Worm (Caenorhabditis elegans) whole organism, late embryonic: ENCODE data around the gene F23F1.4.
A peak's percentile ranks its signal among the peaks of the same experiment; 100 is the strongest.

Experiments
- C08G9.2 ChIP-seq: sonication (generic microtip); optimal IDR thresholded peaks from 2 replicates; lab custom pipeline; 2016; ENCODE audit warnings: mild to moderate bottlenecking, missing genetic modification characterization, moderate library complexity, missing compliant biosample characterization
- F13H6.1 ChIP-seq: sonication (generic microtip); optimal IDR thresholded peaks from 2 replicates; lab custom pipeline; 2016; ENCODE audit warnings: missing genetic modification characterization, missing compliant biosample characterization
- K09A11.1 ChIP-seq: sonication (generic microtip); optimal IDR thresholded peaks from 2 replicates; lab custom pipeline; 2017; ENCODE audit warnings: antibody characterized with exemption, mild to moderate bottlenecking, missing genetic modification characterization, missing compliant biosample characterization; ENCODE audit not compliant: insufficient read depth
- T23F11.4 ChIP-seq: fragments of 200-800 bp; sonication (Bioruptor generic); optimal IDR thresholded peaks from 2 replicates; lab custom pipeline; 2018; ENCODE audit warnings: mild to moderate bottlenecking, missing genetic modification characterization, missing compliant biosample characterization
- Y22D7AL.16 ChIP-seq: sonication (generic microtip); optimal IDR thresholded peaks from 2 replicates; lab custom pipeline; 2016; ENCODE audit warnings: missing genetic modification characterization, missing compliant biosample characterization
- ceh-14 ChIP-seq: sonication (generic microtip); optimal IDR thresholded peaks from 2 replicates; lab custom pipeline; 2016; ENCODE audit warnings: missing genotype, missing genetic modification characterization, missing compliant biosample characterization
- ceh-18 ChIP-seq: sonication (generic microtip); optimal IDR thresholded peaks from 2 replicates; lab custom pipeline; 2016; ENCODE audit warnings: missing genetic modification characterization, missing compliant biosample characterization
- ceh-19 ChIP-seq: fragments of 200-800 bp; sonication (Bioruptor generic); optimal IDR thresholded peaks from 2 replicates; lab custom pipeline; 2018; ENCODE audit warnings: mild to moderate bottlenecking, missing genetic modification characterization, missing compliant biosample characterization
- ceh-2 ChIP-seq: sonication (generic microtip); optimal IDR thresholded peaks from 2 replicates; lab custom pipeline; 2016; ENCODE audit warnings: missing genotype, missing genetic modification characterization, missing compliant biosample characterization
- ceh-24 ChIP-seq: sonication (generic microtip); optimal IDR thresholded peaks from 2 replicates; lab custom pipeline; 2016; ENCODE audit warnings: mild to moderate bottlenecking, missing genetic modification characterization, missing compliant biosample characterization
- ceh-30 ChIP-seq: fragments of 150-350 bp; optimal IDR thresholded peaks from 2 replicates; lab custom pipeline; 2014; ENCODE audit warnings: missing biosample characterization, missing genetic modification characterization
- ceh-31 ChIP-seq: sonication (generic microtip); optimal IDR thresholded peaks from 2 replicates; lab custom pipeline; 2016; ENCODE audit warnings: missing genetic modification characterization, missing compliant biosample characterization
- ceh-34 ChIP-seq: sonication (generic microtip); optimal IDR thresholded peaks from 2 replicates; lab custom pipeline; 2016; ENCODE audit warnings: mild to moderate bottlenecking, missing genetic modification characterization, missing compliant biosample characterization
- ceh-45 ChIP-seq: fragments of 200-800 bp; sonication (Bioruptor generic); IDR thresholded peaks from 2 replicates; pipeline ENCODE4 v1.3.6; 2022; ENCODE audit warnings: missing genetic modification reagents, missing genetic modification characterization, missing compliant biosample characterization
- ceh-9 ChIP-seq: sonication (generic microtip); optimal IDR thresholded peaks from 2 replicates; lab custom pipeline; 2016; ENCODE audit warnings: mild to moderate bottlenecking, missing genetic modification characterization, inconsistent platforms, missing compliant biosample characterization
- dmd-4 ChIP-seq: sonication (generic microtip); optimal IDR thresholded peaks from 2 replicates; lab custom pipeline; 2016; ENCODE audit warnings: borderline replicate concordance, missing genetic modification characterization, missing compliant biosample characterization
- dve-1 ChIP-seq: sonication (generic microtip); optimal IDR thresholded peaks from 2 replicates; lab custom pipeline; 2017; ENCODE audit warnings: antibody characterized with exemption, mild to moderate bottlenecking, missing genetic modification characterization, missing compliant biosample characterization
- elt-2 ChIP-seq: sonication (generic microtip); optimal IDR thresholded peaks from 2 replicates; lab custom pipeline; 2016; ENCODE audit warnings: missing genetic modification reagents, missing genetic modification characterization, missing compliant biosample characterization
- elt-4 ChIP-seq: sonication (generic microtip); optimal IDR thresholded peaks from 2 replicates; lab custom pipeline; 2016; ENCODE audit warnings: missing genetic modification characterization, missing compliant biosample characterization
- ets-4 ChIP-seq: sonication (generic microtip); optimal IDR thresholded peaks from 2 replicates; lab custom pipeline; 2016; ENCODE audit warnings: missing genetic modification characterization, missing compliant biosample characterization
- eyg-1 ChIP-seq: sonication (generic microtip); optimal IDR thresholded peaks from 2 replicates; lab custom pipeline; 2016; ENCODE audit warnings: missing genotype, missing genetic modification characterization, missing compliant biosample characterization
- fax-1 ChIP-seq: sonication (generic microtip); optimal IDR thresholded peaks from 2 replicates; lab custom pipeline; 2016; ENCODE audit warnings: missing genotype, missing genetic modification characterization, missing compliant biosample characterization
- fkh-6 ChIP-seq: sonication (generic microtip); optimal IDR thresholded peaks from 2 replicates; lab custom pipeline; 2016; ENCODE audit warnings: missing genetic modification characterization, missing compliant biosample characterization
- gmeb-2 ChIP-seq: sonication (generic microtip); optimal IDR thresholded peaks from 2 replicates; lab custom pipeline; 2016; ENCODE audit warnings: missing genetic modification characterization, inconsistent platforms, missing compliant biosample characterization
- hlh-15 ChIP-seq: sonication (generic microtip); optimal IDR thresholded peaks from 2 replicates; lab custom pipeline; 2016; ENCODE audit warnings: missing genetic modification characterization, missing compliant biosample characterization
- hlh-30 ChIP-seq: sonication (generic microtip); optimal IDR thresholded peaks from 2 replicates; lab custom pipeline; 2017; ENCODE audit warnings: antibody characterized with exemption, missing genetic modification characterization, missing compliant biosample characterization; ENCODE audit not compliant: insufficient read depth
- hlh-8 ChIP-seq: sonication (generic microtip); optimal IDR thresholded peaks from 2 replicates; lab custom pipeline; 2016; ENCODE audit warnings: missing genotype, missing genetic modification characterization, missing compliant biosample characterization
- lim-6 ChIP-seq: sonication (generic microtip); optimal IDR thresholded peaks from 2 replicates; lab custom pipeline; 2016; ENCODE audit warnings: missing genetic modification characterization, missing compliant biosample characterization
- lin-11 ChIP-seq: fragments of 200-800 bp; sonication (Bioruptor generic); optimal IDR thresholded peaks from 2 replicates; lab custom pipeline; 2018; ENCODE audit warnings: mild to moderate bottlenecking, missing genetic modification characterization, missing compliant biosample characterization
- madf-2 ChIP-seq: sonication (generic microtip); optimal IDR thresholded peaks from 2 replicates; lab custom pipeline; 2017; ENCODE audit warnings: missing genetic modification characterization, missing compliant biosample characterization
- mec-3 ChIP-seq: sonication (generic microtip); optimal IDR thresholded peaks from 2 replicates; lab custom pipeline; 2016; ENCODE audit warnings: borderline replicate concordance, missing genetic modification characterization, missing compliant biosample characterization
- nfya-1 ChIP-seq: sonication (generic microtip); optimal IDR thresholded peaks from 2 replicates; lab custom pipeline; 2017; ENCODE audit warnings: missing genetic modification characterization, mild to moderate bottlenecking, missing compliant biosample characterization, antibody characterized with exemption, moderate library complexity
- npax-4 ChIP-seq: sonication (generic microtip); optimal IDR thresholded peaks from 2 replicates; lab custom pipeline; 2016; ENCODE audit warnings: missing genetic modification characterization, missing compliant biosample characterization
- pax-1 ChIP-seq: fragments of 150-350 bp; optimal IDR thresholded peaks from 2 replicates; lab custom pipeline; 2014; ENCODE audit warnings: missing biosample characterization, missing genetic modification characterization
- pha-2 ChIP-seq: sonication (generic microtip); optimal IDR thresholded peaks from 2 replicates; lab custom pipeline; 2017; ENCODE audit warnings: mild to moderate bottlenecking, missing genetic modification characterization, missing compliant biosample characterization
- pqm-1 ChIP-seq: sonication (generic microtip); optimal IDR thresholded peaks from 2 replicates; lab custom pipeline; 2016; ENCODE audit warnings: missing genetic modification characterization, missing compliant biosample characterization
- pros-1 ChIP-seq: fragments of 150-350 bp; optimal IDR thresholded peaks from 2 replicates; lab custom pipeline; 2014; ENCODE audit warnings: missing biosample characterization, missing genetic modification reagents, missing genetic modification characterization
- ref-2 ChIP-seq: sonication (generic microtip); optimal IDR thresholded peaks from 2 replicates; lab custom pipeline; 2016; ENCODE audit warnings: missing genetic modification characterization, missing compliant biosample characterization
- rnt-1 ChIP-seq: sonication (generic microtip); optimal IDR thresholded peaks from 2 replicates; lab custom pipeline; 2016; ENCODE audit warnings: missing genetic modification characterization, missing compliant biosample characterization
- sdc-2 ChIP-seq: sonication (generic microtip); optimal IDR thresholded peaks from 2 replicates; lab custom pipeline; 2016; ENCODE audit warnings: missing genotype, missing genetic modification characterization, missing compliant biosample characterization
- sox-2 ChIP-seq: fragments of 200-800 bp; sonication (Bioruptor generic); IDR thresholded peaks from 2 replicates; pipeline ENCODE4 v1.3.6; 2022; ENCODE audit warnings: missing genetic modification reagents, missing genetic modification characterization, missing compliant biosample characterization
- syd-9 ChIP-seq: sonication (generic microtip); optimal IDR thresholded peaks from 2 replicates; lab custom pipeline; 2016; ENCODE audit warnings: mild to moderate bottlenecking, missing genetic modification characterization, moderate library complexity, missing compliant biosample characterization
- tbx-2 ChIP-seq: sonication (generic microtip); optimal IDR thresholded peaks from 2 replicates; lab custom pipeline; 2016; ENCODE audit warnings: missing genetic modification characterization, missing compliant biosample characterization
- tbx-7 ChIP-seq: sonication (generic microtip); optimal IDR thresholded peaks from 2 replicates; lab custom pipeline; 2016; ENCODE audit warnings: missing genotype, missing genetic modification characterization, missing compliant biosample characterization
- ttx-3 ChIP-seq: sonication (generic microtip); optimal IDR thresholded peaks from 2 replicates; lab custom pipeline; 2016; ENCODE audit warnings: missing genetic modification reagents, missing genetic modification characterization, missing compliant biosample characterization
- unc-42 ChIP-seq: sonication (generic microtip); optimal IDR thresholded peaks from 2 replicates; lab custom pipeline; 2016; ENCODE audit warnings: missing genotype, missing genetic modification characterization, missing compliant biosample characterization
- unc-55 ChIP-seq: sonication (generic microtip); optimal IDR thresholded peaks from 2 replicates; lab custom pipeline; 2017; ENCODE audit warnings: missing biosample characterization, missing genetic modification reagents, missing genetic modification characterization
- unc-86 ChIP-seq: sonication (generic microtip); optimal IDR thresholded peaks from 2 replicates; lab custom pipeline; 2016; ENCODE audit warnings: missing genetic modification characterization, missing compliant biosample characterization

F23F1.4 gene

ce11 chrII:68757-69156, 40.5 kb upstream of the F23F1.4 start:
- TF ChIP-seq pha-2 (tag; lab: Kevin White, UChicago) (no peak), ets-4 (no peak), ceh-30 (tag; lab: Kevin White, UChicago) (no peak), C08G9.2 (tag; lab: Kevin White, UChicago) (no peak), sox-2 (GFP tag; lab: Robert Waterston, UW) (no peak)

- TF ChIP-seq ttx-3 (tag; lab: Kevin White, UChicago): no peak
- no peak for TF ChIP-seq fkh-6 (tag; lab: Kevin White, UChicago)
- no peak for TF ChIP-seq lin-11 (tag; lab: Kevin White, UChicago)
- no peak for TF ChIP-seq dve-1 (tag; lab: Kevin White, UChicago)
- TF ChIP-seq T23F11.4 (GFP tag; lab: Kevin White, UChicago): no peak
- no peak for TF ChIP-seq unc-42
- no peak for TF ChIP-seq F13H6.1 (tag; lab: Kevin White, UChicago)
- no peak for TF ChIP-seq ceh-45 (GFP tag; lab: Robert Waterston, UW)
- TF ChIP-seq hlh-8 (tag; lab: Kevin White, UChicago): no peak
- TF ChIP-seq ceh-19 (GFP tag; lab: Kevin White, UChicago): no peak
- no peak for TF ChIP-seq pqm-1 (tag; lab: Kevin White, UChicago)
- TF ChIP-seq sox-2 (GFP tag; lab: Robert Waterston, UW): no peak
These were observed 39.4 kb upstream of the F23F1.4 start for ce11 chrII:67663-68062.

ce11 chrII:66322-66721, 38.1 kb upstream of the F23F1.4 start:
- TF ChIP-seq hlh-30 (tag; lab: Kevin White, UChicago) (peak; percentile 84), ceh-2 (tag; lab: Kevin White, UChicago) (peak; percentile 64), ceh-24 (tag; lab: Kevin White, UChicago) (no peak), unc-42 (peak; percentile 13), npax-4 (no peak), rnt-1 (tag; lab: Kevin White, UChicago) (peak; percentile 31), madf-2 (peak; percentile 46), ceh-14 (tag; lab: Kevin White, UChicago) (no peak), hlh-15 (tag; lab: Kevin White, UChicago) (no peak), dmd-4 (tag; lab: Kevin White, UChicago) (no peak), unc-55 (GFP tag; lab: Kevin White, UChicago) (peak; percentile 69), elt-4 (tag; lab: Kevin White, UChicago) (no peak), unc-86 (tag; lab: Kevin White, UChicago) (no peak), elt-2 (tag; lab: Kevin White, UChicago) (peak; percentile 39), ceh-34 (tag; lab: Kevin White, UChicago) (peak; percentile 63), tbx-2 (peak; percentile 84), pax-1 (tag; lab: Kevin White, UChicago) (peak; percentile 79), ceh-30 (tag; lab: Kevin White, UChicago) (peak; percentile 63), K09A11.1 (tag; lab: Kevin White, UChicago) (no peak), Y22D7AL.16 (tag; lab: Kevin White, UChicago) (no peak), pqm-1 (tag; lab: Kevin White, UChicago) (peak; percentile 3), fkh-6 (tag; lab: Kevin White, UChicago) (no peak), dve-1 (tag; lab: Kevin White, UChicago) (peak; percentile 31), pros-1 (tag; lab: Kevin White, UChicago) (peak; percentile 83), tbx-7 (tag; lab: Kevin White, UChicago) (peak; percentile 38), ceh-18 (peak; percentile 34), sdc-2 (tag; lab: Kevin White, UChicago) (peak; percentile 38), ceh-31 (tag; lab: Kevin White, UChicago) (peak; percentile 79), mec-3 (tag; lab: Kevin White, UChicago) (peak; percentile 28), fax-1 (tag; lab: Kevin White, UChicago) (no peak), ceh-9 (no peak), eyg-1 (peak; percentile 84), hlh-8 (tag; lab: Kevin White, UChicago) (peak; percentile 76), syd-9 (tag; lab: Kevin White, UChicago) (peak; percentile 17), gmeb-2 (no peak), pha-2 (tag; lab: Kevin White, UChicago) (peak; percentile 1), sox-2 (GFP tag; lab: Robert Waterston, UW) (peak; percentile 67), nfya-1 (tag; lab: Kevin White, UChicago) (peak; percentile 48), ets-4 (peak; percentile 75), ceh-19 (GFP tag; lab: Kevin White, UChicago) (no peak), lim-6 (tag; lab: Kevin White, UChicago) (no peak), ref-2 (tag; lab: Kevin White, UChicago) (peak; percentile 92)
